Worm (Caenorhabditis elegans): ENCODE measurements around the gene lin-8.
A peak's percentile ranks its signal among the peaks of the same experiment; 100 is the strongest.

Gene lin-8

DNA sequence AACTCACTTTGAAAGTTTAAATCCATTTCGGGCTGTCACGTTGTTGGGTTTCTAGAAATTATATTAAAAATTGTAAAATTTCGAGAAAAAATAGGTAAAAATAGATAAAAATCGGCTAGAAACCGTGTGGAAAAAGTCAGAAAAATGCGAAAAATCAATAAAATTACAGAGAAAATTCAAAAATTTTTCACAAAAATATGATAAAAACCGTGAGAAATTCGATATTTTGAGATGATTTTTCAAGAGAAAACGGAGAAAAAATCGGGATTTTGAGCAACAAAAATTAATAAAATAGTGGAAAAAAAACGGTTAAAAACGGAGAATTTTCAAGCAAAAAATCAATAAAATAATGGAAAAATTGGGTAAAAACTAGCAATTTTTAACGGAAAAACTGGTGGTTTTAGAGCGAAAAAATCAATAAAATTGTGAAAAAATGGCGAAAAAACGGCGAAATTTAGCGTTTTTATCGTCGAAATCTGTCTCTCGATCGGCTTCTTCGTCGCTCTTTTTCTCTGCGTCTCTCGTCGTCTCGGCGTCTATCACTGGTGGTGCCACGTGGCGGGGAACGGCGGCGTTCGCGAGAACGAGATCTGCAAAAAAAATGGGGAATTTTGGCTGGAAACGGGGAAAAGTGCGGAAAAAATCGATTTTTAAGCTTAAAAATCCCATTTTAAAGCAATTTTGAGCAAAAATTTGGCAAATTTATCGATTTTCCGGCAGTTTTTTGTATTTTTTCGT is 14.6 kb downstream of the lin-8 start, which contains the start of gene Y25C1A.7:
Gene Y25C1A.7, minus strand, starts transcription at position 51 of the 738 bp plus-strand sequence.
- TF ChIP-seq nfya-1 (tag; optimal IDR thresholded peaks at IDR 0.05; ENCODE audit: insufficient read depth) (no peak), nhr-12 (tag; optimal IDR thresholded peaks at IDR 0.05) (no peak), nhr-11 (tag; optimal IDR thresholded peaks at IDR 0.05) (no peak), ama-1 (optimal IDR thresholded peaks at IDR 0.05) (no peak), mdl-1 (tag; optimal IDR thresholded peaks at IDR 0.05) (no peak), nhr-43 (tag; optimal IDR thresholded peaks at IDR 0.05; ENCODE audit: poor library complexity, severe bottlenecking) (no peak), ztf-11 (tag; optimal IDR thresholded peaks at IDR 0.05) (no peak), ceh-28 (tag; optimal IDR thresholded peaks at IDR 0.05) (peak; percentile 34)

DNA sequence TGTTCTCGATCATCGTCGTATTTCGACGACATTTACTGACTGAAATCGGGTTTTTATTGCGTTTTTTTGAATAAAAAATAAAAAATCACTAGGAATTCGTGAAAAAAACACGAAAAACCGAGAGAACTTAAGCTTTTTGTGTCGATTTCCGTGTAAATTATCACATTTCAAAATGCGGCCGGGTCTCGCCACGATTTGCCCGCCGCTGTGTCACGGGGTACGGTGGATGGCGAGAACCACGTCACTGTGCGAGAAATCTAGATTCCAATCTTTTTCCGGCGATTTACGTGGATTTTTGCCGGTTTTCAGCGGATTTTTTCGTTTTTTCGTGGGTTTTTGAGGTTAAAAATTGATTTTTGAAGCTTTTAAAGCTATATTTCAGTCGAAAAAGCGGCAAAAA is 20.3 kb downstream of the lin-8 start, which contains the start of gene Y25C1A.8:
Gene Y25C1A.8, minus strand, starts transcription at position 45 of the 400 bp plus-strand sequence.
- no peak for TF ChIP-seq unc-62 (GFP tag; optimal IDR thresholded peaks at IDR 0.05)
- TF ChIP-seq mml-1 (tag; optimal IDR thresholded peaks at IDR 0.05), result no peak
- peak; percentile 90 for TF ChIP-seq lsy-12 (tag; optimal IDR thresholded peaks at IDR 0.05)
- peak; percentile 82 for TF ChIP-seq aly-2 (tag; optimal IDR thresholded peaks at IDR 0.05)
- TF ChIP-seq ama-1 (optimal IDR thresholded peaks at IDR 0.05), result peak; percentile 20
- peak; percentile 86 for TF ChIP-seq ceh-28 (tag; optimal IDR thresholded peaks at IDR 0.05)
- no peak for TF ChIP-seq nhr-11 (tag; optimal IDR thresholded peaks at IDR 0.05)
- TF ChIP-seq nhr-67 (tag; optimal IDR thresholded peaks at IDR 0.05), result no peak
- TF ChIP-seq nhr-43 (tag; optimal IDR thresholded peaks at IDR 0.05; ENCODE audit: poor library complexity, severe bottlenecking), result peak; percentile 95
- no peak for TF ChIP-seq nhr-28 (tag; optimal IDR thresholded peaks at IDR 0.05)
- peak; percentile 83 for TF ChIP-seq R02D3.7 (tag; optimal IDR thresholded peaks at IDR 0.05)
- TF ChIP-seq ZK546.5 (tag; optimal IDR thresholded peaks at IDR 0.05), result peak; percentile 17
- no peak for TF ChIP-seq nhr-237 (tag; optimal IDR thresholded peaks at IDR 0.05)
- TF ChIP-seq lin-39 (tag; optimal IDR thresholded peaks at IDR 0.05), result peak; percentile 89
- no peak for TF ChIP-seq eor-1 (tag; optimal IDR thresholded peaks at IDR 0.05)
- TF ChIP-seq nhr-23 (tag; optimal IDR thresholded peaks at IDR 0.05), result peak; percentile 89
- TF ChIP-seq skn-1 (tag; optimal IDR thresholded peaks at IDR 0.05), result peak; percentile 83
- TF ChIP-seq mdl-1 (tag; optimal IDR thresholded peaks at IDR 0.05), result no peak
- no peak for TF ChIP-seq ceh-16 (tag; optimal IDR thresholded peaks at IDR 0.05)
- no peak for TF ChIP-seq unc-39 (tag; optimal IDR thresholded peaks at IDR 0.05)
- TF ChIP-seq nhr-25 (tag; optimal IDR thresholded peaks at IDR 0.05), result peak; percentile 80
- TF ChIP-seq lin-15B (tag; optimal IDR thresholded peaks at IDR 0.05), result peak; percentile 76
- TF ChIP-seq egl-27 (tag; optimal IDR thresholded peaks at IDR 0.05), result no peak
- no peak for TF ChIP-seq nhr-12 (tag; optimal IDR thresholded peaks at IDR 0.05)
- peak; percentile 71 for TF ChIP-seq elt-1 (tag; optimal IDR thresholded peaks at IDR 0.05)
- peak; percentile 91 for TF ChIP-seq hmg-11 (tag; optimal IDR thresholded peaks at IDR 0.05)
- TF ChIP-seq elt-2 (tag; optimal IDR thresholded peaks at IDR 0.05), result peak; percentile 75
- peak; percentile 87 for TF ChIP-seq tbx-2 (tag; optimal IDR thresholded peaks at IDR 0.05)
- TF ChIP-seq egl-5 (tag; optimal IDR thresholded peaks at IDR 0.05), result peak; percentile 87
- peak; percentile 94 for TF ChIP-seq jun-1 (tag; optimal IDR thresholded peaks at IDR 0.05)
- no peak for TF ChIP-seq sea-2 (GFP tag; optimal IDR thresholded peaks at IDR 0.05)
- peak; percentile 88 for TF ChIP-seq pha-4 (tag; optimal IDR thresholded peaks at IDR 0.05)
- TF ChIP-seq nhr-76 (tag; optimal IDR thresholded peaks at IDR 0.05), result no peak
- peak; percentile 23 for TF ChIP-seq fos-1 (tag; optimal IDR thresholded peaks at IDR 0.05)
- peak; percentile 89 for TF ChIP-seq ceh-82 (tag; optimal IDR thresholded peaks at IDR 0.05)
- TF ChIP-seq nfya-1 (tag; optimal IDR thresholded peaks at IDR 0.05; ENCODE audit: insufficient read depth), result peak; percentile 96
- peak; percentile 85 for TF ChIP-seq snpc-4 (tag; optimal IDR thresholded peaks at IDR 0.05)
- peak in 1 of 3 experiments; percentile 32 for TF ChIP-seq elt-3 (tag; optimal IDR thresholded peaks at IDR 0.05)
- TF ChIP-seq nhr-77 (tag; optimal IDR thresholded peaks at IDR 0.05), result peak; percentile 41
- no peak for TF ChIP-seq ztf-11 (tag; optimal IDR thresholded peaks at IDR 0.05)
- peak; percentile 35 for TF ChIP-seq daf-12 (tag; optimal IDR thresholded peaks at IDR 0.05)
- peak; percentile 35 for TF ChIP-seq fkh-2 (tag; optimal IDR thresholded peaks at IDR 0.05)
- no peak for TF ChIP-seq zag-1 (tag; optimal IDR thresholded peaks at IDR 0.05)
- no peak for TF ChIP-seq ztf-4 (tag; optimal IDR thresholded peaks at IDR 0.05)
- TF ChIP-seq ceh-9 (tag; optimal IDR thresholded peaks at IDR 0.05), result no peak
- TF ChIP-seq pqm-1 (tag; optimal IDR thresholded peaks at IDR 0.05), result peak; percentile 32
- peak; percentile 62 for TF ChIP-seq fkh-10 (GFP tag; optimal IDR thresholded peaks at IDR 0.05)

Measured in whole organism, L3 larva.